Fruit fly (Drosophila melanogaster): ENCODE measurements around the gene CG9686.

- TF ChIP-seq CG8159 (tag; optimal IDR thresholded peaks at IDR 0.05): no peak
- TF ChIP-seq CG8301 (tag; optimal IDR thresholded peaks at IDR 0.05): no peak
- TF ChIP-seq CG12605 (GFP tag; IDR thresholded peaks at IDR 0.05): no peak
- no peak for TF ChIP-seq CG14655 (GFP tag; optimal IDR thresholded peaks at IDR 0.05)
- no peak for TF ChIP-seq CG34367 (tag; optimal IDR thresholded peaks at IDR 0.05)
- TF ChIP-seq D1 (tag; optimal IDR thresholded peaks at IDR 0.05): no peak
- no peak for TF ChIP-seq Pif1A (GFP tag; optimal IDR thresholded peaks at IDR 0.05)
Observed at dm6 chrX:9911026-9911425, 31.4 kb downstream of the CG9686 start, which contains the start of gene CG1986.
